Worm (Caenorhabditis elegans): Measurements from ENCODE around the gene lmp-1.

- no peak for TF ChIP-seq W03F9.2 (tag; optimal IDR thresholded peaks at IDR 0.05)
- TF ChIP-seq him-1 (tag; optimal IDR thresholded peaks at IDR 0.05) = no peak
- TF ChIP-seq dao-5 (tag; optimal IDR thresholded peaks at IDR 0.05) = no peak
Measured at ce11 chrX:6405905-6406304, 28.4 kb upstream of the lmp-1 start.
